Worm (Caenorhabditis elegans): ENCODE data around the gene mtl-1.

DNA sequence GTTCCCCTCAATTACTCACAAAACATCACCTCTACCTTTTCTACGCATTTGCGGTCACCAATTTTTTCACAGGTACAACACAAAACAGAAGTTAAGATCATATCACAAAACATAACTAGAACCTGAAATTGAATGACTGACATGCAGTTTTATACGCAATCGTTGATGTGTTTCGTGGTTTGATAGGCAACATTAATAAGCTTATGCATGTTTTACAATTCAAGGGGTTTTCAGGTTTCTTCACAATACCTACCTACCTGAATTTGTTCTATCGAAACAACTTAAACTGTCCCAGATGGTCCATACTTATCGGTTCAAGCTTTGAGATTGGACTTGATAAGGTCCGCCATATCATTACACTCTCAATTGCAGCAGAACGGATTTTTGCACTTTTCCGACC is 41.2 kb downstream of the mtl-1 start:
- no peak for TF ChIP-seq unc-55 (GFP tag; optimal IDR thresholded peaks at IDR 0.05)
- no peak for TF ChIP-seq hlh-6 (tag; optimal IDR thresholded peaks at IDR 0.05)
- TF ChIP-seq ceh-9 (tag; optimal IDR thresholded peaks at IDR 0.05) = no peak
- no peak for TF ChIP-seq madf-2 (tag; optimal IDR thresholded peaks at IDR 0.05)
- no peak for TF ChIP-seq elt-2 (tag; optimal IDR thresholded peaks at IDR 0.05)
- no peak for TF ChIP-seq pha-4 (tag; optimal IDR thresholded peaks at IDR 0.05)
- TF ChIP-seq ama-1 (optimal IDR thresholded peaks at IDR 0.05) = no peak
- TF ChIP-seq odd-2 (tag; optimal IDR thresholded peaks at IDR 0.05) = no peak
- TF ChIP-seq nhr-11 (tag; optimal IDR thresholded peaks at IDR 0.05) = no peak
